Worm (Caenorhabditis elegans) whole organism, young adult: ENCODE results near the gene his-7.

Experiments used
- B0035.1 ChIP-seq: sonication (generic microtip); optimal IDR thresholded peaks from 2 replicates; lab custom pipeline; 2016; ENCODE audit warnings: missing genetic modification characterization, mild to moderate bottlenecking, missing compliant biosample characterization, missing genotype, missing genetic modification reagents
- C06A6.2 ChIP-seq: fragments of 200-800 bp; sonication (Bioruptor generic); conservative IDR thresholded peaks from 2 replicates; pipeline ENCODE4 v1.3.6; 2022; ENCODE audit warnings: missing genetic modification characterization, missing compliant biosample characterization
- D2030.7 ChIP-seq: fragments of 200-800 bp; sonication (Bioruptor generic); IDR thresholded peaks from 2 replicates; pipeline ENCODE4 v1.3.6; 2022; ENCODE audit warnings: missing genetic modification reagents, missing genetic modification characterization, missing compliant biosample characterization
- F22D6.2 ChIP-seq: sonication (generic microtip); optimal IDR thresholded peaks from 2 replicates; lab custom pipeline; 2016; ENCODE audit warnings: mild to moderate bottlenecking, missing genetic modification characterization, missing compliant biosample characterization
- F37B4.10 ChIP-seq: fragments of 200-800 bp; sonication (Bioruptor generic); IDR thresholded peaks from 2 replicates; pipeline ENCODE4 v1.3.6; 2022; ENCODE audit warnings: missing genetic modification characterization, missing compliant biosample characterization
- F39B2.1 ChIP-seq: fragments of 200-800 bp; sonication (Bioruptor generic); IDR thresholded peaks from 2 replicates; pipeline ENCODE4 v1.3.6; 2022; ENCODE audit warnings: missing genetic modification reagents, missing genetic modification characterization, missing compliant biosample characterization
- F52B5.7 ChIP-seq: sonication (generic microtip); optimal IDR thresholded peaks from 2 replicates; lab custom pipeline; 2016; ENCODE audit warnings: mild to moderate bottlenecking, missing genetic modification characterization, missing compliant biosample characterization
- Y95B8A.8 ChIP-seq: fragments of 200-800 bp; sonication (Bioruptor generic); IDR thresholded peaks from 2 replicates; pipeline ENCODE4 v1.3.6; 2022; ENCODE audit warnings: missing genetic modification reagents, missing genetic modification characterization, missing compliant biosample characterization
- ama-1 ChIP-seq, 3 experiments: fragments of 150-350 bp in 1 of 3; sonication (generic microtip) in 2 of 3; optimal IDR thresholded peaks; 2 replicates each; lab custom pipeline; 2014 to 2018; ENCODE audit warnings: missing biosample characterization in 2 of 3, missing genetic modification characterization in 2 of 3, missing genetic modification reagents in 2 of 3
- athp-1 ChIP-seq: sonication (generic microtip); optimal IDR thresholded peaks from 2 replicates; lab custom pipeline; 2017; ENCODE audit warnings: mild to moderate bottlenecking, missing genetic modification characterization, missing compliant biosample characterization
- attf-5 ChIP-seq: fragments of 200-800 bp; sonication (Bioruptor generic); optimal IDR thresholded peaks from 2 replicates; lab custom pipeline; 2018; ENCODE audit warnings: mild to moderate bottlenecking, missing genetic modification characterization, missing compliant biosample characterization
- ceh-79 ChIP-seq: sonication (generic microtip); optimal IDR thresholded peaks from 2 replicates; lab custom pipeline; 2017; ENCODE audit warnings: mild to moderate bottlenecking, missing genetic modification characterization, missing compliant biosample characterization
- die-1 ChIP-seq: sonication (generic microtip); optimal IDR thresholded peaks from 2 replicates; lab custom pipeline; 2016; ENCODE audit warnings: missing genotype, mild to moderate bottlenecking, missing genetic modification characterization, missing compliant biosample characterization
- dox-1 ChIP-seq: fragments of 200-800 bp; sonication (Bioruptor generic); IDR thresholded peaks from 2 replicates; pipeline ENCODE4 v1.3.6; 2022; ENCODE audit warnings: missing genetic modification reagents, missing genetic modification characterization, missing compliant biosample characterization
- egrh-3 ChIP-seq: fragments of 200-800 bp; sonication (Bioruptor generic); IDR thresholded peaks from 2 replicates; pipeline ENCODE4 v1.3.6; 2022; ENCODE audit warnings: missing genetic modification reagents, missing genetic modification characterization, missing compliant biosample characterization
- ekl-4 ChIP-seq: fragments of 200-800 bp; sonication (Bioruptor generic); IDR thresholded peaks from 2 replicates; pipeline ENCODE4 v1.3.6; 2022; ENCODE audit warnings: missing genetic modification reagents, missing genetic modification characterization, missing compliant biosample characterization
- ets-4 ChIP-seq: fragments of 200-800 bp; sonication (Bioruptor generic); optimal IDR thresholded peaks from 2 replicates; lab custom pipeline; 2018; ENCODE audit warnings: mild to moderate bottlenecking, missing genetic modification characterization, missing compliant biosample characterization
- gei-17 ChIP-seq: fragments of 200-800 bp; sonication (Bioruptor generic); optimal IDR thresholded peaks from 2 replicates; lab custom pipeline; 2018; ENCODE audit warnings: mild to moderate bottlenecking, missing genetic modification characterization, missing compliant biosample characterization
- hlh-26 ChIP-seq: fragments of 200-800 bp; sonication (Bioruptor generic); conservative IDR thresholded peaks from 2 replicates; pipeline ENCODE4 v1.3.6; 2022; ENCODE audit warnings: missing genetic modification reagents, missing genetic modification characterization, missing compliant biosample characterization
- hmg-1.2 ChIP-seq: fragments of 200-800 bp; sonication (Bioruptor generic); IDR thresholded peaks from 2 replicates; pipeline ENCODE4 v1.3.6; 2022; ENCODE audit warnings: missing genetic modification reagents, missing genetic modification characterization, missing compliant biosample characterization
- lir-1 ChIP-seq: fragments of 200-800 bp; sonication (Bioruptor generic); conservative IDR thresholded peaks from 2 replicates; pipeline ENCODE4 v1.3.6; 2022; ENCODE audit warnings: missing genetic modification reagents, missing genetic modification characterization, missing compliant biosample characterization
- madf-6 ChIP-seq: fragments of 200-800 bp; sonication (Bioruptor generic); IDR thresholded peaks from 2 replicates; pipeline ENCODE4 v1.3.6; 2022; ENCODE audit warnings: missing genetic modification reagents, missing genetic modification characterization, missing compliant biosample characterization
- mcd-1 ChIP-seq: fragments of 200-800 bp; sonication (Bioruptor generic); IDR thresholded peaks from 2 replicates; pipeline ENCODE4 v1.3.6; 2022; ENCODE audit warnings: missing genetic modification reagents, missing genetic modification characterization, missing compliant biosample characterization
- mes-4 ChIP-seq: sonication (generic microtip); optimal IDR thresholded peaks from 2 replicates; lab custom pipeline; 2016; ENCODE audit warnings: missing genotype, missing genetic modification characterization, missing compliant biosample characterization
- mxl-1 ChIP-seq: sonication (generic microtip); optimal IDR thresholded peaks from 2 replicates; lab custom pipeline; 2016; ENCODE audit warnings: missing genetic modification characterization, missing compliant biosample characterization
- nfya-2 ChIP-seq: fragments of 200-800 bp; sonication (Bioruptor generic); IDR thresholded peaks from 2 replicates; pipeline ENCODE4 v1.3.6; 2022; ENCODE audit warnings: missing genetic modification reagents, missing genetic modification characterization, missing compliant biosample characterization
- nhr-179 ChIP-seq: sonication (generic microtip); optimal IDR thresholded peaks from 2 replicates; lab custom pipeline; 2016; ENCODE audit warnings: mild to moderate bottlenecking, missing genetic modification characterization, missing compliant biosample characterization
- pbrm-1 ChIP-seq: fragments of 200-800 bp; sonication (Bioruptor generic); IDR thresholded peaks from 2 replicates; pipeline ENCODE4 v1.3.6; 2022; ENCODE audit warnings: missing genetic modification reagents, missing genetic modification characterization, missing compliant biosample characterization
- rcor-1 ChIP-seq: fragments of 200-800 bp; sonication (Bioruptor generic); IDR thresholded peaks from 2 replicates; pipeline ENCODE4 v1.3.6; 2022; ENCODE audit warnings: missing genetic modification reagents, missing genetic modification characterization, missing compliant biosample characterization
- sdz-38 ChIP-seq: sonication (generic microtip); optimal IDR thresholded peaks from 2 replicates; lab custom pipeline; 2016; ENCODE audit warnings: missing genotype, missing genetic modification characterization, missing compliant biosample characterization
- sea-2 ChIP-seq: fragments of 200-800 bp; sonication (Bioruptor generic); IDR thresholded peaks from 2 replicates; pipeline ENCODE4 v1.3.6; 2022; ENCODE audit warnings: missing genetic modification characterization, missing compliant biosample characterization
- tlf-1 ChIP-seq: fragments of 200-800 bp; sonication (Bioruptor generic); optimal IDR thresholded peaks from 2 replicates; lab custom pipeline; 2018; ENCODE audit warnings: mild to moderate bottlenecking, missing genetic modification characterization, missing compliant biosample characterization
- unc-62 ChIP-seq: fragments of 150-350 bp; optimal IDR thresholded peaks from 2 replicates; lab custom pipeline; 2014; ENCODE audit warnings: missing biosample characterization, missing genetic modification reagents, missing genetic modification characterization
- ztf-26 ChIP-seq: sonication (generic microtip); optimal IDR thresholded peaks from 2 replicates; lab custom pipeline; 2017; ENCODE audit warnings: missing genetic modification characterization, missing compliant biosample characterization
- ztf-3 ChIP-seq: fragments of 200-800 bp; sonication (Bioruptor generic); optimal IDR thresholded peaks from 2 replicates; lab custom pipeline; 2018; ENCODE audit warnings: mild to moderate bottlenecking, missing genetic modification characterization, missing compliant biosample characterization
- ztf-6 ChIP-seq: fragments of 200-800 bp; sonication (Bioruptor generic); IDR thresholded peaks from 2 replicates; pipeline ENCODE4 v1.3.6; 2022; ENCODE audit warnings: missing genetic modification reagents, missing genetic modification characterization, missing compliant biosample characterization

Gene his-7

DNA sequence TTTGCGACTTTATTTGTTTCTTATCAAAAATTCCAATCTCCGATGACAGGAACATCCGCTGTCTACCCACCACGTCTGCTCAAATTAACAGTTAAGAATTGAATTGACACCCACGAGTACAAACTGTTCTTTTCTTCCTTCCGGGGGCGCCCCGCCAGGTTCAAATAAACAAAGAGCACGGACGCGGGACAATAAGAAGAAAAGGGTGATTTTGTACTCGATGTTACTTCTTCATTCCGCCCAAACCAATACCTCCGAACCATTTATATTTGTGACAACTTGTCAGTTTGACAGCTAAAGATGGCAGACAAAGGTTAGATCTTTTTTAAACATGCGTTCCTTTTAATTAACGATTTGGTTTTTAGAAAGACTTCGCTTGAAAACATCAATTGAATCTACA is 7.4 kb upstream of the his-7 start, which contains the start of gene otpl-6:
TSS of gene otpl-6 (plus strand) at position 301 of the 400 bp plus-strand sequence.
- no peak for TF ChIP-seq ztf-26 (tag; lab: Kevin White, UChicago)

DNA sequence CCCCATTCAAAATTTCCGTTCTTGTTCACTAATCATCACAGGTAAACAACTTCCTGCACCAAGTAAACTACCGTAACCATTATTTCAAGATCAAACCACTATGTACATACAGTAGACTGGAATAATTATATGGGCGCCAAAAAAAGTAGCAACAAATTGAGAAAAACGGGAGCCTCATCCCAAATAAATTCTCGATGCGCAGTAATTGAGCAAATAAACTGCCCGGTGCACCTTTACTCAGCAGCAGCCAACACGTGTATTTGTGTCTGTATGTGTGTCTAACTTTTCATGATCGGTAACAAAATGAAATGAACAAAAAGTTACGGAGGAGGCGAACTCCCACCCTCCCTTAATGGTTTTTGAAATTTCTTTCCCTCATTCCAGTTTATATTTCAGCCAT is 4.0 kb upstream of the his-7 start, which contains the start of gene otpl-5:
TSS of gene otpl-5 (plus strand) at position 301 of the 400 bp plus-strand sequence.
- no peak for TF ChIP-seq athp-1 (tag; lab: Kevin White, UChicago)
- no peak for TF ChIP-seq egrh-3 (GFP tag; lab: Robert Waterston, UW)
- no peak for TF ChIP-seq B0035.1 (tag; lab: Kevin White, UChicago)
- no peak for TF ChIP-seq gei-17 (GFP tag; lab: Kevin White, UChicago)
- no peak for TF ChIP-seq tlf-1 (GFP tag; lab: Kevin White, UChicago)
- no peak for TF ChIP-seq attf-5
- no peak for TF ChIP-seq mxl-1 (tag; lab: Kevin White, UChicago)
- no peak for TF ChIP-seq unc-62 (GFP tag; lab: Kevin White, UChicago)
- TF ChIP-seq Y95B8A.8 (GFP tag; lab: Robert Waterston, UW), result no peak
- no peak for TF ChIP-seq ztf-3

DNA sequence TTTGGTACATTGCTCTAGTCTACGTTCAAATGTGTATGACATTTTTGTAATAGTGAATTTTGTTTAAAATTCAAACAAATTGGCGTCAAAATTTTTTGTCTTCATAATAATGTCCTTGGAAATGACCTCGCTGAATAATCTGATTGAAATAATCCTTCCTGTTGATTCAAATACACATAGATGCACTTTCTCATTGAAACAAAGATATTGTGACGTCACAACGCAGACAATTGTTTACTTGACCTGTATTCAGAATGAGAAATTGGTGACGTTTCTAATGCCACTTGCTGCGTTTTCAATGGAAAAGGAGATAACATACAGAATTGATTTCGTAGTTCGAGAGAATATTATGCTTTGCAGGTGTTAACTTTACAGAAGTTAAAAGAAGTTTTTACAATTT is 737 bp downstream of the his-7 start:
- TF ChIP-seq lir-1, result no peak
- no peak for TF ChIP-seq nfya-2 (GFP tag; lab: Robert Waterston, UW)
- TF ChIP-seq F37B4.10 (GFP tag; lab: Robert Waterston, UW), result no peak
- TF ChIP-seq ets-4 (GFP tag; lab: Kevin White, UChicago), result no peak
- TF ChIP-seq F52B5.7 (tag; lab: Kevin White, UChicago), result no peak
- no peak for TF ChIP-seq die-1
- TF ChIP-seq ztf-6 (GFP tag; lab: Robert Waterston, UW), result no peak
- no peak for TF ChIP-seq F22D6.2 (tag; lab: Kevin White, UChicago)
- TF ChIP-seq ama-1 (optimal IDR thresholded peaks at IDR 0.05; lab: Kevin White, UChicago), result no peak
- no peak for TF ChIP-seq ama-1 (GFP tag; optimal IDR thresholded peaks at IDR 0.05; lab: Kevin White, UChicago)
- TF ChIP-seq sdz-38 (tag; lab: Kevin White, UChicago), result no peak
- no peak for TF ChIP-seq tlf-1 (GFP tag; lab: Kevin White, UChicago)
- TF ChIP-seq madf-6 (GFP tag; lab: Robert Waterston, UW), result no peak
- no peak for TF ChIP-seq Y95B8A.8 (GFP tag; lab: Robert Waterston, UW)
- TF ChIP-seq rcor-1 (GFP tag; lab: Robert Waterston, UW), result no peak
- TF ChIP-seq ekl-4 (GFP tag; lab: Robert Waterston, UW), result no peak
- TF ChIP-seq ceh-79 (tag; lab: Kevin White, UChicago), result no peak
- no peak for TF ChIP-seq hlh-26 (GFP tag; lab: Robert Waterston, UW)
- no peak for TF ChIP-seq nhr-179 (tag; lab: Kevin White, UChicago)
- no peak for TF ChIP-seq mes-4
- TF ChIP-seq, all 124 proteins: peak for 0

DNA sequence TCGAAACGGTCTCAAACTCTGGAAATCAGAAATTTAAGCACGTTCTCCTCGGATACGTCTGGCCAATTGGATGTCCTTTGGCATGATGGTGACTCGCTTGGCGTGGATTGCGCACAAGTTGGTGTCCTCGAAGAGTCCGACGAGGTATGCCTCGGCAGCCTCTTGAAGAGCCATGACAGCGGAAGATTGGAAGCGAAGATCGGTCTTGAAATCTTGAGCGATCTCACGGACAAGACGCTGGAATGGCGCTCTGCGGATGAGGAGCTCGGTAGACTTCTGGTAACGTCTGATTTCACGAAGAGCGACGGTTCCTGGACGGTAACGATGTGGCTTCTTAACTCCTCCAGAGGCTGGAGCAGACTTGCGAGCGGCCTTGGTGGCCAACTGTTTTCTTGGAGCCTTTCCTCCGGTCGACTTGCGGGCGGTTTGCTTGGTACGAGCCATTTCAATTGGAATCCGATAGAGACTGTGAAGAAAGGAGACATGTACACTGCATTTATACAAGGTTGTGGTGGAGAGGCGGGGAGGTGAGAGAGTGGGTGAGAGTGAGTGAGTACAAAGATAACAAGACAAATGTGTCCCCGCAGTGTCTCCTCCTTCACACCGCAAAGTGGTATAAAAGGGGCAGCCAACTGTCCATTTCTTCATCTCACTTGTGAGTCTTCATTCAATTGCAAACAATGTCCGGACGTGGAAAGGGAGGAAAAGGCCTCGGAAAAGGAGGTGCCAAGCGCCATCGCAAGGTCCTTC is 1.5 kb downstream of the his-7 start, which contains the start of the genes his-6 and his-5:
TSS of gene his-6 (minus strand) at position 444 of the 750 bp plus-strand sequence.
TSS of gene his-5 (plus strand) at position 681 of the 750 bp plus-strand sequence.
- TF ChIP-seq mcd-1 (GFP tag; lab: Robert Waterston, UW) (0 out of 2 replicates have a peak, but pooled peaks have one; percentile 36), F39B2.1 (peak; percentile 98), C06A6.2 (GFP tag; lab: Robert Waterston, UW) (peak; percentile 58; the same call in 1 of the 2 replicates), pbrm-1 (0 out of 2 replicates have a peak, but pooled peaks have one; percentile 30), sea-2 (0 out of 2 replicates have a peak, but pooled peaks have one; percentile 10), dox-1 (GFP tag; lab: Robert Waterston, UW) (peak; percentile 69), D2030.7 (peak; percentile 35; the same call in 1 of the 2 replicates), hmg-1.2 (GFP tag; lab: Robert Waterston, UW) (peak; percentile 30; the same call in 1 of the 2 replicates)
